Worm (Caenorhabditis elegans) whole organism, early embryonic: ENCODE measurements around the gene ins-11.

ENCODE experiments used
- B0310.2 ChIP-seq: sonication (generic microtip); optimal IDR thresholded peaks from 2 replicates; lab custom pipeline; 2016; ENCODE audit warnings: mild to moderate bottlenecking, missing genetic modification characterization, missing compliant biosample characterization
- F13C5.2 ChIP-seq: sonication (generic microtip); optimal IDR thresholded peaks from 2 replicates; lab custom pipeline; 2017; ENCODE audit warnings: mild to moderate bottlenecking, missing genetic modification characterization, inconsistent platforms, missing compliant biosample characterization
- aly-1 ChIP-seq: sonication (generic microtip); optimal IDR thresholded peaks from 2 replicates; lab custom pipeline; 2016; ENCODE audit warnings: missing genetic modification characterization, missing compliant biosample characterization
- ama-1 ChIP-seq: fragments of 150-350 bp; optimal IDR thresholded peaks from 2 replicates; lab custom pipeline; 2014
- ceh-13 ChIP-seq: fragments of 200-800 bp; sonication (Bioruptor generic); optimal IDR thresholded peaks from 2 replicates; lab custom pipeline; 2018; ENCODE audit warnings: mild to moderate bottlenecking, missing genetic modification characterization, missing compliant biosample characterization
- ceh-36 ChIP-seq: sonication (generic microtip); optimal IDR thresholded peaks from 2 replicates; lab custom pipeline; 2016; ENCODE audit warnings: missing genetic modification characterization, inconsistent platforms, missing compliant biosample characterization
- ets-7 ChIP-seq: sonication (generic microtip); optimal IDR thresholded peaks from 2 replicates; lab custom pipeline; 2016; ENCODE audit warnings: missing genotype, missing genetic modification characterization, missing compliant biosample characterization
- flt-1 ChIP-seq: fragments of 200-800 bp; sonication (Bioruptor generic); IDR thresholded peaks from 2 replicates; pipeline ENCODE4 v1.3.6; 2022; ENCODE audit warnings: missing genetic modification characterization, missing compliant biosample characterization
- hmbx-1 ChIP-seq: sonication (generic microtip); optimal IDR thresholded peaks from 2 replicates; lab custom pipeline; 2016; ENCODE audit warnings: mild to moderate bottlenecking, missing genetic modification characterization, missing compliant biosample characterization
- hmg-4 ChIP-seq: fragments of 200-800 bp; sonication (Bioruptor generic); optimal IDR thresholded peaks from 2 replicates; lab custom pipeline; 2018; ENCODE audit warnings: mild to moderate bottlenecking, missing genetic modification characterization, missing compliant biosample characterization
- hnd-1 ChIP-seq: sonication (generic microtip); optimal IDR thresholded peaks from 2 replicates; lab custom pipeline; 2016; ENCODE audit warnings: missing genetic modification characterization, missing compliant biosample characterization
- pes-1 ChIP-seq: fragments of 200-800 bp; sonication (Bioruptor generic); IDR thresholded peaks from 2 replicates; pipeline ENCODE4 v1.3.6; 2022; ENCODE audit warnings: missing genetic modification reagents, missing genetic modification characterization, missing compliant biosample characterization
- scrt-1 ChIP-seq: fragments of 200-800 bp; sonication (Bioruptor generic); IDR thresholded peaks from 2 replicates; pipeline ENCODE4 v1.3.6; 2022; ENCODE audit warnings: missing genetic modification characterization, missing compliant biosample characterization
- sea-1 ChIP-seq: fragments of 200-800 bp; sonication (Bioruptor generic); conservative IDR thresholded peaks from 2 replicates; pipeline ENCODE4 v1.3.6; 2022; ENCODE audit warnings: missing genetic modification characterization, missing compliant biosample characterization
- tbx-11 ChIP-seq: fragments of 200-800 bp; sonication (Bioruptor generic); IDR thresholded peaks from 2 replicates; pipeline ENCODE4 v1.3.6; 2022; ENCODE audit warnings: missing genetic modification characterization, missing compliant biosample characterization
- tbx-37 ChIP-seq: fragments of 200-800 bp; sonication (Bioruptor generic); conservative IDR thresholded peaks from 2 replicates; pipeline ENCODE4 v1.3.6; 2022; ENCODE audit warnings: missing genetic modification reagents, missing genetic modification characterization, missing compliant biosample characterization
- tra-4 ChIP-seq: sonication (generic microtip); optimal IDR thresholded peaks from 2 replicates; lab custom pipeline; 2017; ENCODE audit warnings: missing genetic modification characterization, missing compliant biosample characterization

Gene ins-11

ce11 chrII:5556431-5556830, at the start of gene ins-11:
ins-11 (plus strand) TSS chrII:5556731.
- no peak for TF ChIP-seq flt-1 (GFP tag; lab: Robert Waterston, UW)

DNA sequence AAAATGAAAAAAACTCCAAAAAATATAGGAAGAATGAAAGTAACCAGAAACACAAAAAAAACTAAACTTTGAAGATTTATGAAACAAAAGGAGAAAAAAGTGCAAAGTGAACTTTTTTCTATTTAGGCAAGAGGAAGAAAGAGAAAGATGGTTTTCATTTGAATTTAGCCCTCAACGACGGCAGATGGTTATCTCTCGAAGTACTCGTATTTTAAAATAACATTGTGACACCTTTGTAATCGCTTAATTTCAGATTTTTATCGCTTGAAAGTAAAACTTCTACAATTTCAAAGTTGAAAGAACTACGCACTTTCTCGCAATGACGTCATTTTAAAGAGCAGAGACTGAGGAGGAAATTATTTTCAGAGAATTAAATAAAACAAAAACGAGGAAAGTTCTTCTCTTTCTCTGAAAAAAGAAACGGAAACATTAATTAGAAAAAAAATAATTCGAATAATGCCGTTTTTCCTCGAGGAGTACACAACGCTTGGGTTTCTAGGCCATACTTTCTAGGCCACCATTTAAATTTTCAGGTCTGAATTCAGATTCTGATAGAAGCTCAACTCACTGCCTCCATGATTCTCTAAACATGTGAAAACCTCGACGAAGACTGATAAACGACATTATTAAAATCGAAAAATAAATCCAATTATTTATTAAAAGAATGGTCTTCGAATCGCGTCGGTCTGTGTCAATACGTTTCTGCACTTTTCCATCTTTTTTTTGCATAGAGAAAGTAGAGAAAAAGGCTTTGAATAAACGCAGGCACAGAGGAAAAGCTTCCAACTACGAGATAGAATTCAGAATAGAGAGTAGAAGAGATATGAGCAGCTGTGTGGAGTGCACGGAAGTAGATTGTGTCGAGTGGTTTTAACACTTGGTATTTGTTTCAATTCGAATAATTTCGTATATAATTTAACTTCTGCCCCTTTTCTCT, 44.8 kb upstream of the ins-11 start:
- TF ChIP-seq scrt-1 (no peak), pes-1 (GFP tag; lab: Robert Waterston, UW) (no peak), hmbx-1 (tag; lab: Kevin White, UChicago) (no peak), ceh-13 (GFP tag; lab: Kevin White, UChicago) (no peak), hmg-4 (GFP tag; lab: Kevin White, UChicago) (no peak), tra-4 (tag; lab: Kevin White, UChicago) (no peak), aly-1 (tag; lab: Kevin White, UChicago) (no peak), hnd-1 (tag; lab: Kevin White, UChicago) (no peak), ceh-36 (tag; lab: Kevin White, UChicago) (no peak), sea-1 (GFP tag; lab: Robert Waterston, UW) (no peak), tbx-11 (no peak)

- no peak for TF ChIP-seq ets-7
- no peak for TF ChIP-seq pes-1 (GFP tag; lab: Robert Waterston, UW)
- TF ChIP-seq sea-1 (GFP tag; lab: Robert Waterston, UW): no peak
- no peak for TF ChIP-seq F13C5.2 (tag; lab: Kevin White, UChicago)
- no peak for TF ChIP-seq tra-4 (tag; lab: Kevin White, UChicago)
These were observed 43.9 kb upstream of the ins-11 start for ce11 chrII:5512473-5513097.

ce11 chrII:5514846-5515245, 41.7 kb upstream of the ins-11 start, which contains the start of gene sahd-1:
sahd-1 (minus strand) TSS chrII:5514945.
- no peak for TF ChIP-seq tra-4 (tag; lab: Kevin White, UChicago)
- TF ChIP-seq sea-1 (GFP tag; lab: Robert Waterston, UW): no peak
- no peak for TF ChIP-seq tbx-37
- TF ChIP-seq ets-7: no peak
- no peak for TF ChIP-seq ama-1 (lab: Kevin White, UChicago)
- no peak for TF ChIP-seq B0310.2 (tag; lab: Kevin White, UChicago)
- TF ChIP-seq aly-1 (tag; lab: Kevin White, UChicago): no peak
- no peak for TF ChIP-seq hnd-1 (tag; lab: Kevin White, UChicago)
- TF ChIP-seq scrt-1: no peak

DNA sequence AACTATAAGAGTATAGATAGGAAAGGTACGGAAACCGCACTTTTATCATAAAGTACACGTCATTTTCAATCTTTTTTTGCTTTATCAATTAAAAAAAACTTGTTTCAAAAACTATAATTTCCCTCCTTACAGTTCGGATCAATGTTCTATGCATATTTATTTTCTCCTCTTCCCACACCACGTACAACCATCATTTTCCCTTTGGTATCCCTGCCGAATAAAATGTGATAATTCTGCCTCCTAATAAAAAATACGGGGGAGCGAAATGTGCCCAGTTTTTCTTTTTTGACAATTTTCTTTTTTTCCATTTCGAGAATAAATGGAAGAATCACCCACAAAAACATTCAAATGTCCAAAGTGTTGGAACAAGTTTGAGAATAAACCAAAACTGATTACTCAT, 41.0 kb upstream of the ins-11 start, which contains the start of gene ZK177.3:
Gene ZK177.3 (plus strand): TSS at position 301 of the 400 bp plus-strand sequence.
- TF ChIP-seq ceh-36 (tag; lab: Kevin White, UChicago) (no peak), flt-1 (GFP tag; lab: Robert Waterston, UW) (no peak), ama-1 (lab: Kevin White, UChicago) (no peak), scrt-1 (no peak), aly-1 (tag; lab: Kevin White, UChicago) (no peak), ets-7 (no peak)

- no peak for TF ChIP-seq hnd-1 (tag; lab: Kevin White, UChicago)
- TF ChIP-seq ceh-36 (tag; lab: Kevin White, UChicago): no peak
- TF ChIP-seq scrt-1: no peak
- no peak for TF ChIP-seq tbx-11
- no peak for TF ChIP-seq tra-4 (tag; lab: Kevin White, UChicago)
These were observed 38.9 kb upstream of the ins-11 start, which contains the start of gene ZK177.9 for ce11 chrII:5517643-5518042. ZK177.9 (minus strand) TSS chrII:5517743.

DNA sequence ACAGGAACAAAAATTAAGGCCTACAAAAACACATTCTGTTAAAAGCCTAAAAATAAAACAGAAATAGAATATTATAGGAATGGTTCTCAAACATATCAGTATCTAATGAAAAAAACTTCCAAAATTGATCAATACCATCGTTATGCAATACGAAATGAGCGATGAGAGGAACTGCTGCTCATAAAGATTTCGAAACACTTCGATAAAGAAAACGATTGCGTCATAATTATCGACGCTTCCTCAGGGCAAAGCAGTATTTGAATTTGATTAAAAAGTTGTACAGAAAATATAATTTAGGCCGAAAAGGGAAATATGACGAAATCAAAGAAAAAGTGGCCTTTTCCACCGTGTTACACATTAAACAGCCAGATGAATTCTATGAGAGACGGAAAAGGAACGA, 38.5 kb upstream of the ins-11 start:
- no peak for TF ChIP-seq tra-4 (tag; lab: Kevin White, UChicago)
- TF ChIP-seq hmbx-1 (tag; lab: Kevin White, UChicago): no peak
- no peak for TF ChIP-seq B0310.2 (tag; lab: Kevin White, UChicago)
- no peak for TF ChIP-seq F13C5.2 (tag; lab: Kevin White, UChicago)
- no peak for TF ChIP-seq scrt-1
- TF ChIP-seq ceh-36 (tag; lab: Kevin White, UChicago): no peak
- no peak for TF ChIP-seq ets-7
- no peak for TF ChIP-seq aly-1 (tag; lab: Kevin White, UChicago)
- TF ChIP-seq ceh-13 (GFP tag; lab: Kevin White, UChicago): no peak
- no peak for TF ChIP-seq tbx-37
- TF ChIP-seq hnd-1 (tag; lab: Kevin White, UChicago): no peak
- TF ChIP-seq tbx-11: no peak
- no peak for TF ChIP-seq flt-1 (GFP tag; lab: Robert Waterston, UW)
- no peak for TF ChIP-seq pes-1 (GFP tag; lab: Robert Waterston, UW)
- no peak for TF ChIP-seq sea-1 (GFP tag; lab: Robert Waterston, UW)
- TF ChIP-seq ama-1 (lab: Kevin White, UChicago): no peak
- no peak for TF ChIP-seq hmg-4 (GFP tag; lab: Kevin White, UChicago)

DNA sequence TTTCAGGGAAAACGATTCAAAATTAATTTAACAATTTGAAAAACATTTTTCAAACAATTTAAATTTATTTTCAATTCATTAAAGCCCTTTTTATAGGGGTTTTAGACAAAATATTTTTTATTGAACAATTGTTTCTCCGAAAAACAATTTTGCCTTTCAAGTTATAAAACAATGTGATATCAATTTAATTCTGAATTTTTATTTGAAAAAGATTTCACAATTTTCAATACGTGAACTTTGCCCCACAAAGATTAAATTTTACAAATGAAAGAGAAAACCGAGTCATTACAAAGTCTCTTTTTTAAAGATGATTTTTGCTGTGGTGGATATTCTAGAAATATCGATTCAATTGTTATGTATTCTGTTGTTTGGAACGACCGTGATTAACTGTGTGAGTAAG, 37.6 kb upstream of the ins-11 start, which contains the start of gene ZK177.2:
Gene ZK177.2 (plus strand): TSS at position 301 of the 400 bp plus-strand sequence.
- TF ChIP-seq tra-4 (tag; lab: Kevin White, UChicago) (no peak), tbx-37 (no peak), ama-1 (lab: Kevin White, UChicago) (no peak), hmbx-1 (tag; lab: Kevin White, UChicago) (no peak), B0310.2 (tag; lab: Kevin White, UChicago) (no peak), pes-1 (GFP tag; lab: Robert Waterston, UW) (no peak)
